Fruit fly (Drosophila melanogaster) whole organism, embryonic: ENCODE measurements around the gene CG7634.
A peak's percentile ranks its signal among the peaks of the same experiment; 100 is the strongest.

Experiments used
- Aef1 ChIP-seq: fragments of 200-800 bp; sonication (Bioruptor generic); IDR thresholded peaks from 3 replicates; pipeline ENCODE4 v1.3.6; 2022; ENCODE audit warnings: missing biosample characterization, missing genetic modification characterization
- Asciz ChIP-seq: fragments of 200-800 bp; sonication (Bioruptor generic); optimal IDR thresholded peaks from 2 replicates; lab custom pipeline; 2017; ENCODE audit warnings: missing biosample characterization, mild to moderate bottlenecking, missing genetic modification characterization, missing genetic modification reagents
- B-H1 ChIP-seq: fragments of 200-800 bp; sonication (Bioruptor generic); IDR thresholded peaks from 3 replicates; pipeline ENCODE4 v1.3.6; 2022; ENCODE audit warnings: missing biosample characterization, missing genetic modification characterization
- C15 ChIP-seq: fragments of 200-800 bp; sonication (Bioruptor generic); IDR thresholded peaks from 3 replicates; pipeline ENCODE4 v1.3.6; 2022; ENCODE audit warnings: missing biosample characterization, missing genetic modification characterization
- CG10209 ChIP-seq: fragments of 200-800 bp; sonication (Bioruptor generic); optimal IDR thresholded peaks from 3 replicates; lab custom pipeline; 2017; ENCODE audit warnings: missing biosample characterization, mild to moderate bottlenecking, missing genetic modification characterization, missing genetic modification reagents
- CG10462 ChIP-seq: fragments of 200-800 bp; sonication (Bioruptor generic); optimal IDR thresholded peaks from 2 replicates; lab custom pipeline; 2016; ENCODE audit warnings: missing biosample characterization, missing genetic modification characterization
- CG11247 ChIP-seq: fragments of 200-800 bp; sonication (Bioruptor generic); IDR thresholded peaks from 2 replicates; pipeline ENCODE4 v1.3.6; 2022; ENCODE audit warnings: missing biosample characterization, missing genetic modification characterization
- CG12219 ChIP-seq: fragments of 200-800 bp; sonication (Bioruptor generic); optimal IDR thresholded peaks from 3 replicates; lab custom pipeline; 2018; ENCODE audit warnings: missing biosample characterization, mild to moderate bottlenecking, missing genetic modification characterization
- CG13287 ChIP-seq: fragments of 200-800 bp; sonication (Bioruptor generic); IDR thresholded peaks from 2 replicates; pipeline ENCODE4 v1.3.6; 2022; ENCODE audit warnings: missing biosample characterization, missing genetic modification characterization; ENCODE audit not compliant: partially characterized antibody
- CG15073 ChIP-seq: fragments of 200-800 bp; sonication (Bioruptor generic); optimal IDR thresholded peaks from 2 replicates; lab custom pipeline; 2016; ENCODE audit warnings: missing biosample characterization, missing genetic modification characterization
- CG15514 ChIP-seq: fragments of 200-800 bp; sonication (Bioruptor generic); optimal IDR thresholded peaks from 3 replicates; lab custom pipeline; 2017; ENCODE audit warnings: missing biosample characterization, missing genetic modification characterization, mild to moderate bottlenecking, moderate library complexity, missing genetic modification reagents
- CG1602 ChIP-seq: fragments of 200-800 bp; sonication (Bioruptor generic); optimal IDR thresholded peaks from 3 replicates; lab custom pipeline; 2016; ENCODE audit warnings: missing biosample characterization, missing genetic modification characterization
- CG17359 ChIP-seq: fragments of 200-800 bp; sonication (Bioruptor generic); optimal IDR thresholded peaks from 3 replicates; lab custom pipeline; 2018; ENCODE audit warnings: missing biosample characterization, mild to moderate bottlenecking, missing genetic modification characterization, moderate library complexity
- CG18764 ChIP-seq: fragments of 200-800 bp; sonication (Bioruptor generic); optimal IDR thresholded peaks from 3 replicates; lab custom pipeline; 2016; ENCODE audit warnings: missing biosample characterization, missing genetic modification characterization
- CG2678 ChIP-seq: fragments of 200-800 bp; sonication (Bioruptor generic); optimal IDR thresholded peaks from 3 replicates; lab custom pipeline; 2019; ENCODE audit warnings: missing biosample characterization, mild to moderate bottlenecking, missing genetic modification characterization, moderate library complexity
- CG30020 ChIP-seq: fragments of 200-800 bp; optimal IDR thresholded peaks from 2 replicates; lab custom pipeline; 2019; ENCODE audit warnings: missing biosample characterization, mild to moderate bottlenecking, missing genetic modification characterization, moderate library complexity
- CG31365 ChIP-seq: fragments of 200-800 bp; sonication (Bioruptor generic); optimal IDR thresholded peaks from 2 replicates; lab custom pipeline; 2018; ENCODE audit warnings: missing biosample characterization, mild to moderate bottlenecking, missing genetic modification characterization
- CG34224 ChIP-seq: fragments of 200-800 bp; sonication (Bioruptor generic); IDR thresholded peaks from 3 replicates; pipeline ENCODE4 v1.3.6; 2022; ENCODE audit warnings: missing biosample characterization, missing genetic modification characterization; ENCODE audit not compliant: partially characterized antibody
- CG3726 ChIP-seq: fragments of 200-800 bp; sonication (Bioruptor generic); IDR thresholded peaks from 3 replicates; pipeline ENCODE4, ENCODE4 v1.3.6; 2022; ENCODE audit warnings: missing biosample characterization, missing genetic modification characterization
- CG4820 ChIP-seq: fragments of 200-800 bp; sonication (Bioruptor generic); optimal IDR thresholded peaks from 3 replicates; lab custom pipeline; 2016; ENCODE audit warnings: missing biosample characterization, missing genetic modification characterization
- CG6791 ChIP-seq: fragments of 200-800 bp; sonication (Bioruptor generic); IDR thresholded peaks from 3 replicates; pipeline ENCODE4 v1.3.6; 2022; ENCODE audit warnings: missing biosample characterization, missing genetic modification characterization; ENCODE audit not compliant: partially characterized antibody
- CG8765 ChIP-seq: fragments of 200-800 bp; sonication (Bioruptor generic); IDR thresholded peaks from 2 replicates; pipeline ENCODE4 v1.3.6; 2022; ENCODE audit warnings: missing biosample characterization, missing genetic modification characterization
- CG9817 ChIP-seq: fragments of 200-800 bp; sonication (Bioruptor generic); optimal IDR thresholded peaks from 2 replicates; lab custom pipeline; 2018; ENCODE audit warnings: missing biosample characterization, mild to moderate bottlenecking, missing genetic modification characterization, moderate library complexity
- CG9932 ChIP-seq: fragments of 200-800 bp; sonication (Bioruptor generic); IDR thresholded peaks from 2 replicates; pipeline ENCODE4 v1.3.6; 2022; ENCODE audit warnings: missing biosample characterization, missing genetic modification characterization
- Deaf1 ChIP-seq: fragments of 200-800 bp; optimal IDR thresholded peaks from 3 replicates; lab custom pipeline; 2019; ENCODE audit warnings: missing biosample characterization, mild to moderate bottlenecking, missing genetic modification characterization, moderate library complexity
- Ets65A ChIP-seq: fragments of 200-800 bp; sonication (Bioruptor generic); peaks from one replicate; lab custom pipeline; 2016; ENCODE audit warnings: missing biosample characterization, missing genetic modification characterization
- H15 ChIP-seq: fragments of 200-800 bp; sonication (Bioruptor generic); IDR thresholded peaks from 3 replicates; pipeline ENCODE4 v1.3.6; 2022; ENCODE audit warnings: missing biosample characterization, missing genetic modification characterization
- H2.0 ChIP-seq: fragments of 200-800 bp; sonication (Bioruptor generic); IDR thresholded peaks from 2 replicates; pipeline ENCODE4 v1.3.6; 2022; ENCODE audit warnings: missing biosample characterization, missing genetic modification characterization
- Hr39 ChIP-seq: fragments of >200 bp; optimal IDR thresholded peaks from 2 replicates; lab custom pipeline; 2017
- Hsf ChIP-seq: fragments of 200-800 bp; sonication (Bioruptor generic); optimal IDR thresholded peaks from 3 replicates; lab custom pipeline; 2016; ENCODE audit warnings: missing biosample characterization, missing genetic modification characterization
- Meics ChIP-seq: fragments of 200-800 bp; sonication (Bioruptor generic); optimal IDR thresholded peaks from 2 replicates; lab custom pipeline; 2017; ENCODE audit warnings: missing biosample characterization, mild to moderate bottlenecking, missing genetic modification characterization
- NK7.1 ChIP-seq: fragments of 200-800 bp; sonication (Bioruptor generic); optimal IDR thresholded peaks from 3 replicates; lab custom pipeline; 2016; ENCODE audit warnings: missing biosample characterization, missing genetic modification characterization
- Nf-YA ChIP-seq: fragments of 200-800 bp; sonication (Bioruptor generic); IDR thresholded peaks from 2 replicates; pipeline ENCODE4 v1.3.6; 2022; ENCODE audit warnings: missing biosample characterization, missing genetic modification characterization
- Side ChIP-seq: fragments of 200-800 bp; sonication (Bioruptor generic); optimal IDR thresholded peaks from 2 replicates; lab custom pipeline; 2016; ENCODE audit warnings: missing biosample characterization, missing genetic modification characterization
- Sry-δ ChIP-seq: fragments of 200-800 bp; sonication (Bioruptor generic); optimal IDR thresholded peaks from 2 replicates; lab custom pipeline; 2016; ENCODE audit warnings: missing biosample characterization, missing genetic modification characterization
- fd102C ChIP-seq: fragments of 200-800 bp; sonication (Bioruptor generic); optimal IDR thresholded peaks from 2 replicates; lab custom pipeline; 2018; ENCODE audit warnings: missing biosample characterization, mild to moderate bottlenecking, missing genetic modification characterization, moderate library complexity
- fd64A ChIP-seq: fragments of 200-800 bp; sonication (Bioruptor generic); optimal IDR thresholded peaks from 3 replicates; lab custom pipeline; 2018; ENCODE audit warnings: missing biosample characterization, mild to moderate bottlenecking, missing genetic modification characterization
- fu2 ChIP-seq: fragments of 200-800 bp; sonication (Bioruptor generic); optimal IDR thresholded peaks from 2 replicates; lab custom pipeline; 2016; ENCODE audit warnings: missing biosample characterization, missing genetic modification characterization
- gt ChIP-seq: fragments of 200-800 bp; sonication (Bioruptor generic); IDR thresholded peaks from 2 replicates; pipeline ENCODE4 v1.3.6; 2022; ENCODE audit warnings: missing biosample characterization, missing genetic modification characterization
- hbn ChIP-seq: fragments of 200-800 bp; sonication (Bioruptor generic); IDR thresholded peaks from 2 replicates; pipeline ENCODE4 v1.3.6; 2022; ENCODE audit warnings: missing biosample characterization, missing genetic modification characterization; ENCODE audit not compliant: partially characterized antibody
- her ChIP-seq: fragments of 200-800 bp; sonication (Bioruptor generic); optimal IDR thresholded peaks from 2 replicates; lab custom pipeline; 2016; ENCODE audit warnings: missing biosample characterization, missing genetic modification characterization
- ind ChIP-seq: fragments of 200-800 bp; sonication (Bioruptor generic); optimal IDR thresholded peaks from 3 replicates; lab custom pipeline; 2016; ENCODE audit warnings: missing biosample characterization, missing genetic modification characterization
- insv ChIP-seq, 2 experiments: fragments of 200-800 bp; sonication (Bioruptor generic); optimal IDR thresholded peaks; 3 replicates each; lab custom pipeline; 2016 to 2018; ENCODE audit warnings: missing biosample characterization in 2 of 2, missing genetic modification characterization in 2 of 2
- kay ChIP-seq: fragments of 200-800 bp; sonication (Bioruptor generic); optimal IDR thresholded peaks from 2 replicates; lab custom pipeline; 2016; ENCODE audit warnings: missing biosample characterization, missing genetic modification characterization
- lbe ChIP-seq: fragments of 200-800 bp; sonication (Bioruptor generic); optimal IDR thresholded peaks from 2 replicates; lab custom pipeline; 2016; ENCODE audit warnings: missing biosample characterization, mild to moderate bottlenecking, missing genetic modification characterization
- lilli ChIP-seq: fragments of 200-800 bp; sonication (Bioruptor generic); optimal IDR thresholded peaks from 3 replicates; lab custom pipeline; 2016; ENCODE audit warnings: missing biosample characterization, missing genetic modification characterization
- nerfin-1 ChIP-seq: fragments of 200-800 bp; sonication (Bioruptor generic); optimal IDR thresholded peaks from 3 replicates; lab custom pipeline; 2019; ENCODE audit warnings: missing biosample characterization, mild to moderate bottlenecking, missing genetic modification characterization, moderate library complexity
- schlank ChIP-seq: fragments of 200-800 bp; sonication (Bioruptor generic); optimal IDR thresholded peaks from 2 replicates; lab custom pipeline; 2018; ENCODE audit warnings: missing biosample characterization, mild to moderate bottlenecking, missing genetic modification characterization
- seq ChIP-seq: fragments of 200-800 bp; sonication (Bioruptor generic); IDR thresholded peaks from 2 replicates; pipeline ENCODE4 v1.3.6; 2022; ENCODE audit warnings: missing biosample characterization, missing genetic modification characterization
- tin ChIP-seq: fragments of 200-800 bp; sonication (Bioruptor generic); optimal IDR thresholded peaks from 3 replicates; lab custom pipeline; 2016; ENCODE audit warnings: missing biosample characterization, missing genetic modification characterization
- yki ChIP-seq: fragments of >200 bp; optimal IDR thresholded peaks from 3 replicates; lab custom pipeline; 2018

Gene CG7634

dm6 chr3L:21598337-21598736 lies 33.1 kb downstream of the CG7634 start (continued):
- TF ChIP-seq Sry-δ (GFP tag; lab: Kevin White, UChicago) (no peak), lbe (no peak), CG2678 (tag; lab: Kevin White, UChicago) (no peak), CG31365 (tag; lab: Kevin White, UChicago) (no peak), Meics (GFP tag; lab: Kevin White, UChicago) (no peak), fu2 (GFP tag; lab: Kevin White, UChicago) (no peak), Asciz (GFP tag; lab: Kevin White, UChicago) (no peak), CG6791 (GFP tag; lab: Robert Waterston, UW) (0 out of 3 replicates have a peak, but pooled peaks have one; percentile 30), B-H1 (GFP tag; lab: Robert Waterston, UW) (no peak), Deaf1 (tag; lab: Kevin White, UChicago) (peak; percentile 92), ind (GFP tag; lab: Kevin White, UChicago) (no peak), CG4820 (no peak), Side (GFP tag; lab: Kevin White, UChicago) (no peak), CG13287 (GFP tag; lab: Robert Waterston, UW) (no peak), lilli (no peak), her (GFP tag; lab: Kevin White, UChicago) (no peak), CG30020 (tag; lab: Kevin White, UChicago) (no peak), gt (GFP tag; lab: Robert Waterston, UW) (no peak), hbn (GFP tag; lab: Robert Waterston, UW) (peak; percentile 27; the same call in 1 of the 2 replicates), CG1602 (no peak), yki (lab: Kevin White, UChicago) (peak; percentile 35), CG3726 (GFP tag; lab: Robert Waterston, UW) (no peak), Aef1 (GFP tag; lab: Robert Waterston, UW) (no peak), schlank (tag; lab: Kevin White, UChicago) (no peak), nerfin-1 (tag; lab: Kevin White, UChicago) (no peak), Nf-YA (GFP tag; lab: Robert Waterston, UW) (0 out of 2 replicates have a peak, but pooled peaks have one; percentile 5), fd64A (GFP tag; lab: Kevin White, UChicago) (no peak), H2.0 (GFP tag; lab: Robert Waterston, UW) (no peak), CG34224 (GFP tag; lab: Robert Waterston, UW) (peak; percentile 55; the same call in 1 of the 3 replicates), CG18764 (no peak), CG9817 (tag; lab: Kevin White, UChicago) (no peak), Hsf (GFP tag; lab: Kevin White, UChicago) (no peak), CG17359 (tag; lab: Kevin White, UChicago) (no peak), kay (GFP tag; lab: Kevin White, UChicago) (no peak), CG12219 (no peak), NK7.1 (GFP tag; lab: Kevin White, UChicago) (no peak), CG8765 (GFP tag; lab: Robert Waterston, UW) (no peak), CG10462 (GFP tag; lab: Kevin White, UChicago) (no peak), CG15073 (GFP tag; lab: Kevin White, UChicago) (no peak), CG15514 (GFP tag; lab: Kevin White, UChicago) (no peak), C15 (no peak), fd102C (GFP tag; lab: Kevin White, UChicago) (no peak), H15 (no peak), Ets65A (GFP tag; lab: Kevin White, UChicago) (no peak), insv (GFP tag; optimal IDR thresholded peaks at IDR 0.05; lab: Kevin White, UChicago) (no peak), CG9932 (GFP tag; lab: Robert Waterston, UW) (no peak), tin (GFP tag; lab: Kevin White, UChicago) (no peak), CG11247 (GFP tag; lab: Robert Waterston, UW) (no peak), CG10209 (GFP tag; lab: Kevin White, UChicago) (no peak), Hr39 (no peak), seq (GFP tag; lab: Robert Waterston, UW) (peak; percentile 85; the same call in 1 of the 2 replicates)
